Worm (Caenorhabditis elegans) whole organism, L1 larva: ENCODE measurements around the gene C17A2.2.

Experiments
- lin-35 ChIP-seq, 2 experiments: fragments of 150-350 bp; optimal IDR thresholded peaks; 2 replicates each; lab custom pipeline; 2014; ENCODE audit warnings: missing biosample characterization in 2 of 2, missing genetic modification characterization in 2 of 2, missing genetic modification reagents in 2 of 2
- nhr-76 ChIP-seq: sonication (generic microtip); optimal IDR thresholded peaks from 2 replicates; lab custom pipeline; 2017; ENCODE audit warnings: missing biosample characterization, missing genetic modification characterization
- rnt-1 ChIP-seq: sonication (generic microtip); optimal IDR thresholded peaks from 2 replicates; lab custom pipeline; 2016; ENCODE audit warnings: mild to moderate bottlenecking, missing genetic modification characterization, moderate library complexity, missing compliant biosample characterization
- zag-1 ChIP-seq: fragments of 150-350 bp; optimal IDR thresholded peaks from 2 replicates; lab custom pipeline; 2014; ENCODE audit warnings: missing biosample characterization, missing genetic modification characterization

- no peak for TF ChIP-seq nhr-76 (tag; lab: Kevin White, UChicago)
- TF ChIP-seq lin-35 (GFP tag; optimal IDR thresholded peaks at IDR 0.05; lab: Kevin White, UChicago) = no peak
- no peak for TF ChIP-seq rnt-1 (tag; lab: Kevin White, UChicago)
- no peak for TF ChIP-seq zag-1
These were observed 10.2 kb upstream of the C17A2.2 start, which contains the start of gene oac-4 for ce11 chrII:3835915-3836314.
